Worm (Caenorhabditis elegans): ENCODE data around the gene best-3.
A peak's percentile ranks its signal among the peaks of the same experiment; 100 is the strongest.

The best-3 gene

ce11 chrII:41914-42313 is 29.1 kb downstream of the best-3 start, which contains the start of gene F23F1.10:
TSS of gene F23F1.10 (minus strand) at chrII:41982.
- TF ChIP-seq nhr-47 (tag; optimal IDR thresholded peaks at IDR 0.05) (no peak), aly-2 (tag; optimal IDR thresholded peaks at IDR 0.05) (peak; percentile 48), lir-3 (tag; optimal IDR thresholded peaks at IDR 0.05; ENCODE audit: poor library complexity) (no peak), mep-1 (tag; optimal IDR thresholded peaks at IDR 0.05) (no peak)

- TF ChIP-seq irx-1 (tag; optimal IDR thresholded peaks at IDR 0.05) (peak; percentile 22), unc-98 (GFP tag; IDR thresholded peaks at IDR 0.05) (no peak), swsn-7 (tag; optimal IDR thresholded peaks at IDR 0.05) (peak; percentile 64), dsc-1 (tag; optimal IDR thresholded peaks at IDR 0.05) (peak; percentile 17), sptf-1 (tag; optimal IDR thresholded peaks at IDR 0.05) (no peak), unc-86 (tag; optimal IDR thresholded peaks at IDR 0.05) (peak; percentile 50), mep-1 (tag; optimal IDR thresholded peaks at IDR 0.05) (peak; percentile 92), lin-35 (GFP tag; optimal IDR thresholded peaks at IDR 0.05) (peak; percentile 76 to 86), zip-4 (GFP tag; optimal IDR thresholded peaks at IDR 0.05) (no peak), elt-2 (tag; optimal IDR thresholded peaks at IDR 0.05) (no peak), fkh-10 (GFP tag; optimal IDR thresholded peaks at IDR 0.05) (no peak), ces-1 (GFP tag; optimal IDR thresholded peaks at IDR 0.05) (no peak), aha-1 (tag; optimal IDR thresholded peaks at IDR 0.05) (no peak), zag-1 (tag; optimal IDR thresholded peaks at IDR 0.05) (no peak), xbp-1 (tag; optimal IDR thresholded peaks at IDR 0.05) (peak; percentile 64), C04F5.9 (tag; optimal IDR thresholded peaks at IDR 0.05) (peak; percentile 21), unc-30 (tag; optimal IDR thresholded peaks at IDR 0.05) (no peak), nhr-12 (tag; optimal IDR thresholded peaks at IDR 0.05) (no peak), nhr-77 (tag; optimal IDR thresholded peaks at IDR 0.05) (no peak), jun-1 (tag; optimal IDR thresholded peaks at IDR 0.05) (no peak), elt-3 (tag; optimal IDR thresholded peaks at IDR 0.05) (peak in 1 of 6 experiments; percentile 47), ceh-88 (GFP tag; IDR thresholded peaks at IDR 0.05) (no peak), lin-14 (GFP tag; optimal IDR thresholded peaks at IDR 0.05) (no peak), ceh-82 (tag; optimal IDR thresholded peaks at IDR 0.05) (peak; percentile 24 to 82 (median 44)), fkh-4 (tag; optimal IDR thresholded peaks at IDR 0.05; ENCODE audit: borderline replicate concordance) (no peak), nhr-76 (tag; optimal IDR thresholded peaks at IDR 0.05) (no peak), nhr-20 (tag; optimal IDR thresholded peaks at IDR 0.05) (peak; percentile 61), lin-15B (tag; optimal IDR thresholded peaks at IDR 0.05) (peak; percentile 84), lin-13 (GFP tag; optimal IDR thresholded peaks at IDR 0.05) (peak; percentile 42), hlh-4 (tag; optimal IDR thresholded peaks at IDR 0.05) (no peak), lir-3 (tag; optimal IDR thresholded peaks at IDR 0.05; ENCODE audit: poor library complexity) (peak; percentile 4), nhr-71 (tag; optimal IDR thresholded peaks at IDR 0.05) (peak; percentile 78), tbx-2 (tag; optimal IDR thresholded peaks at IDR 0.05) (peak; percentile 66), snu-23 (GFP tag; optimal IDR thresholded peaks at IDR 0.05) (peak; percentile 83), nhr-237 (tag; optimal IDR thresholded peaks at IDR 0.05) (peak; percentile 24), ama-1 (optimal IDR thresholded peaks at IDR 0.05) (no peak), egl-13 (tag; optimal IDR thresholded peaks at IDR 0.05) (peak; percentile 8), rnt-1 (tag; optimal IDR thresholded peaks at IDR 0.05) (peak; percentile 56), lin-39 (tag; optimal IDR thresholded peaks at IDR 0.05) (no peak), lsy-2 (tag; optimal IDR thresholded peaks at IDR 0.05) (peak; percentile 75 to 88), mdl-1 (tag; optimal IDR thresholded peaks at IDR 0.05) (peak in 1 of 2 experiments; percentile 73), isw-1 (GFP tag; IDR thresholded peaks at IDR 0.05) (peak; percentile 68), fos-1 (tag; optimal IDR thresholded peaks at IDR 0.05) (peak; percentile 25), ztf-4 (tag; optimal IDR thresholded peaks at IDR 0.05) (peak; percentile 25), pqm-1 (tag; optimal IDR thresholded peaks at IDR 0.05) (no peak), F16B12.6 (tag; optimal IDR thresholded peaks at IDR 0.05) (peak; percentile 95), unc-130 (tag; optimal IDR thresholded peaks at IDR 0.05) (peak; percentile 89), efl-1 (optimal IDR thresholded peaks at IDR 0.05) (peak; percentile 77 to 78), efl-1 (GFP tag; optimal IDR thresholded peaks at IDR 0.05 in 1 of 2) (peak; percentile 80 to 96), sox-4 (tag; optimal IDR thresholded peaks at IDR 0.05) (no peak), nhr-11 (tag; optimal IDR thresholded peaks at IDR 0.05) (no peak)
These were observed 30.9 kb downstream of the best-3 start, which contains the start of gene nfyc-1 for ce11 chrII:43640-44039. TSS of gene nfyc-1 (plus strand) at chrII:43907.

Data from whole organism, L1 larva.